Fruit fly (Drosophila melanogaster): ENCODE measurements around the gene nocte.

DNA sequence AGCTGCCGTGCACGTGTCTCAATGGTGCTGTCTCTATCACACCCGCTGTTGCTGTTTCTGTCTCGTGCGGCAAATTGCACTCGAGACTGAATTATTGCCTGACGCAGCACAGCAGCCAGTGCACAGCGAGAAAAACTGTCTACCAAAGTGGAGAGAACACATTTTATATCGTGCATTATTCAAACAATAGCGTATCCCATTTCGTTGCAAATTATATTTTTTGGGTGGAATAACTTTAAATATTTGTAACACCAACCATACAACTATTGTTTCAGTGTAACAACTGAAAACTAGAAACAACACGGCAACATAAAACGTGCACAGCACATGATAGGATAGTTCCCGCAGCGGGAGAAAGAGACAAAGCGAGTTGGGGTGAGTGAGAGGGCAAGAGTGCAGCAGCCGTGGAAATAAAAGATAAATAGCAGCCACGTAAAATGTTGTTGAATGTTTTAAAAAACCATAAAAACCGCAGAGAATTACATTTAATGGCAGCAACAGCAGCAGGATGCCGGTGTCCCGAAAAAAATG, 40.9 kb upstream of the nocte start:
- TF ChIP-seq MTF-1 (GFP tag; optimal IDR thresholded peaks at IDR 0.05; ENCODE audit: borderline replicate concordance) (peak; percentile 37), CG31365 (tag; optimal IDR thresholded peaks at IDR 0.05) (no peak), CG7372 (GFP tag; IDR thresholded peaks at IDR 0.05) (no peak), CG7745 (tag; optimal IDR thresholded peaks at IDR 0.05) (no peak), CG31441 (GFP tag; IDR thresholded peaks at IDR 0.05) (peak; percentile 65), CG2875 (GFP tag; optimal IDR thresholded peaks at IDR 0.05) (peak; percentile 18), CG1024 (GFP tag; IDR thresholded peaks at IDR 0.05) (peak; percentile 58), nom (GFP tag; optimal IDR thresholded peaks at IDR 0.05) (peak; percentile 17)
